Fruit fly (Drosophila melanogaster): ENCODE measurements around the gene Tig.

Tig gene

dm6 chr2L:6471978-6472776 lies 49.1 kb upstream of the Tig start (continued):
- TF ChIP-seq CG15336 (GFP tag; IDR thresholded peaks at IDR 0.05) (no peak; the same call in 1 of the 2 replicates), CG11762 (GFP tag; optimal IDR thresholded peaks at IDR 0.05; ENCODE audit: insufficient read depth) (peak; percentile 10), dac (GFP tag; optimal IDR thresholded peaks at IDR 0.05) (peak; percentile 46), CG9139 (GFP tag; optimal IDR thresholded peaks at IDR 0.05) (peak; percentile 37), esn (GFP tag; optimal IDR thresholded peaks at IDR 0.05) (peak; percentile 62), CG8632 (GFP tag; optimal IDR thresholded peaks at IDR 0.05) (peak; percentile 54), CG10669 (GFP tag; optimal IDR thresholded peaks at IDR 0.05) (peak; percentile 49), Smox (GFP tag; optimal IDR thresholded peaks at IDR 0.05) (peak; percentile 34), CG34406 (GFP tag; optimal IDR thresholded peaks at IDR 0.05) (peak; percentile 59), OdsH (GFP tag; optimal IDR thresholded peaks at IDR 0.05) (peak; percentile 65), Sox15 (GFP tag; optimal IDR thresholded peaks at IDR 0.05) (peak; percentile 51), Eip93F (GFP tag; optimal IDR thresholded peaks at IDR 0.05) (no peak), vri (GFP tag; optimal IDR thresholded peaks at IDR 0.05) (peak; percentile 34), topi (GFP tag; optimal IDR thresholded peaks at IDR 0.05) (peak; percentile 56)

DNA sequence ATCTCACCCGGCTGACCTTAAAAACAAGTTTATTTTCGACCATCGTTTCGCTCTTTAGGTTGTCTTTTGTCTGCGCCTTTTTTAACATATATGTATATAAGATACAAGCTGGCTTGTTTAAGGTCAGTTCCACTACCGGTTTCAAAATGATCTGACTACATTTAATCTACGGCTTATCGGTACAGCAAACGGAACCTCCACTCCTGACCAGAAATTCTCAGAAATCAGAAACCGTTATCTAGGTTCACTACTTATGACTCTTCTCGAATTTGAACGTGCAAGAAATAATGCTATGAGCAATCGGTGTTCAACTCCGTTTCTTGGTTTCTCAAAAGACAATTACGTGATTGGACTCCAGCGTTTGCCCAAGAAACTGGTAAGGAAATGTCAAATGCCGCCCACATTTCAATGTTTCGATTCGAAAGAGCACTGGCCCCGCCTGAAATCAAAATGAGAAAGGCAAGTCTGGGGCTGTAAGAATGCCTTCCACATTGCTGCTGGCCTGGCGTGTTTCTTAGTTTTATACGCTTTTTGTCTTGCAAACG lies 47.1 kb upstream of the Tig start:
- TF ChIP-seq Ets21C (GFP tag; optimal IDR thresholded peaks at IDR 0.05) = no peak
- peak; percentile 35 for TF ChIP-seq Eip78C (GFP tag)
- TF ChIP-seq Sox14 (GFP tag; optimal IDR thresholded peaks at IDR 0.05) = no peak
- TF ChIP-seq Sox15 (GFP tag; optimal IDR thresholded peaks at IDR 0.05) = no peak
- TF ChIP-seq Eip75B (GFP tag; optimal IDR thresholded peaks at IDR 0.05) = peak; percentile 1
- TF ChIP-seq svp (GFP tag) = peak; percentile 13
- TF ChIP-seq CG10631 (GFP tag; optimal IDR thresholded peaks at IDR 0.05) = no peak
- TF ChIP-seq CG10669 (GFP tag; optimal IDR thresholded peaks at IDR 0.05) = no peak
- TF ChIP-seq Blimp-1 (GFP tag; optimal IDR thresholded peaks at IDR 0.05) = no peak
- no peak for TF ChIP-seq CG11294 (GFP tag; IDR thresholded peaks at IDR 0.05)

dm6 chr2L:6467509-6467908 lies 44.4 kb upstream of the Tig start, which contains the start of gene HemK1:
TSS of gene HemK1 (minus strand) at chr2L:6467698.
- TF ChIP-seq svp (GFP tag) (no peak), acj6 (GFP tag; optimal IDR thresholded peaks at IDR 0.05) (no peak), Sox15 (GFP tag; optimal IDR thresholded peaks at IDR 0.05) (no peak), CG9139 (GFP tag; optimal IDR thresholded peaks at IDR 0.05) (no peak), Hr39 (GFP tag; optimal IDR thresholded peaks at IDR 0.05) (peak; percentile 40), Eip75B (GFP tag; optimal IDR thresholded peaks at IDR 0.05) (peak; percentile 17), vri (GFP tag; optimal IDR thresholded peaks at IDR 0.05) (peak; percentile 28), Eip78C (GFP tag) (peak; percentile 64)

DNA sequence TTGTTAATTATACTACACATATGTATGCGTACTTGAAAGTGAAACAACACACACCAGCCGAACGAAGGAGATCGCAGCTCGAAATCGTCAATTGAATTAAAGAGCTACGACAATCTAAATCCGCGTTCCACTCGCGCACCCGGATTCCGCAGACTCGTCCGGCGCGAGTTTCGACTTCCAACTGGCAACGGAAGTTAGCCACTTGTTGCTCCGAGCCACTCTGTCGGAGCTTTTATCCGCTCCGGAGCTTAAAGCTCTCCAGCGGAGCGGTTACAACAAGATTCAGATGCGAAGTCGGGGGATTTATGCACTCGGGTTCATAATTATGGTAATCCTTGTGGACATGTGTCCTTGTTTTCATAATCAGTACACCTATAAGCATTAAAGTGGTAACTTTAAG lies 42.4 kb upstream of the Tig start, which contains the start of gene Rchy1:
Gene Rchy1 (minus strand): TSS at position 173 of the 400 bp plus-strand sequence.
- TF ChIP-seq spab (GFP tag; optimal IDR thresholded peaks at IDR 0.05) (no peak), CG4318 (GFP tag; optimal IDR thresholded peaks at IDR 0.05) (no peak), Ets21C (GFP tag; optimal IDR thresholded peaks at IDR 0.05) (no peak), Smox (GFP tag; optimal IDR thresholded peaks at IDR 0.05) (no peak), Sox102F (GFP tag; optimal IDR thresholded peaks at IDR 0.05) (peak; percentile 36), CG9139 (GFP tag; optimal IDR thresholded peaks at IDR 0.05) (peak; percentile 10), Eip78C (GFP tag) (peak; percentile 78), CG6854 (GFP tag; optimal IDR thresholded peaks at IDR 0.05) (peak; percentile 12), Sox15 (GFP tag; optimal IDR thresholded peaks at IDR 0.05) (no peak), ss (GFP tag; optimal IDR thresholded peaks at IDR 0.05) (peak in 1 of 2 experiments; percentile 25), esn (GFP tag; optimal IDR thresholded peaks at IDR 0.05) (no peak), Eip75B (GFP tag; optimal IDR thresholded peaks at IDR 0.05) (no peak), CG10631 (GFP tag; optimal IDR thresholded peaks at IDR 0.05) (no peak), fkh (GFP tag; optimal IDR thresholded peaks at IDR 0.05) (no peak), salr (GFP tag; optimal IDR thresholded peaks at IDR 0.05) (no peak), net (GFP tag; optimal IDR thresholded peaks at IDR 0.05) (peak; percentile 33), CG6792 (GFP tag; optimal IDR thresholded peaks at IDR 0.05) (no peak), OdsH (GFP tag; optimal IDR thresholded peaks at IDR 0.05) (no peak), CG8632 (GFP tag; optimal IDR thresholded peaks at IDR 0.05) (peak; percentile 12), fd85E (GFP tag; optimal IDR thresholded peaks at IDR 0.05) (no peak), pdm3 (GFP tag; optimal IDR thresholded peaks at IDR 0.05) (no peak), Blimp-1 (GFP tag; optimal IDR thresholded peaks at IDR 0.05) (no peak), CG15336 (GFP tag; IDR thresholded peaks at IDR 0.05) (peak; percentile 21; the same call in 1 of the 2 replicates), CG6276 (GFP tag; optimal IDR thresholded peaks at IDR 0.05) (no peak), CG1621 (tag; optimal IDR thresholded peaks at IDR 0.05) (peak; percentile 68), acj6 (GFP tag; optimal IDR thresholded peaks at IDR 0.05) (no peak), lz (GFP tag; optimal IDR thresholded peaks at IDR 0.05) (no peak), eg (GFP tag; IDR thresholded peaks at IDR 0.05) (peak; percentile 67), CG3919 (GFP tag; optimal IDR thresholded peaks at IDR 0.05) (peak; percentile 12), Gug (GFP tag; IDR thresholded peaks at IDR 0.05) (no peak)

Data from whole organism, prepupa.